Fruit fly (Drosophila melanogaster): ENCODE data around the gene Glyat.

- TF ChIP-seq CG8119 (GFP tag; IDR thresholded peaks at IDR 0.05) (peak; percentile 60; the same call in 1 of the 3 replicates), Eip93F (GFP tag; optimal IDR thresholded peaks at IDR 0.05) (peak; percentile 40)
These were observed 25.4 kb downstream of the Glyat start for dm6 chr2L:7984889-7985514.

Data from whole organism, prepupa.